Worm (Caenorhabditis elegans) whole organism, L1 larva: ENCODE measurements around the gene tbcb-1.

Experiments
- ama-1 ChIP-seq: fragments of 150-350 bp; optimal IDR thresholded peaks from 2 replicates; lab custom pipeline; 2014
- ets-5 ChIP-seq: fragments of 200-800 bp; sonication (Bioruptor generic); IDR thresholded peaks from 2 replicates; pipeline ENCODE4 v1.3.6; 2022; ENCODE audit warnings: missing genetic modification characterization, missing compliant biosample characterization
- lin-13 ChIP-seq: fragments of 150-350 bp; optimal IDR thresholded peaks from 2 replicates; lab custom pipeline; 2014; ENCODE audit warnings: missing biosample characterization, missing genetic modification reagents, missing genetic modification characterization
- lin-39 ChIP-seq: fragments of 150-350 bp; optimal IDR thresholded peaks from 2 replicates; lab custom pipeline; 2014; ENCODE audit warnings: missing biosample characterization, missing genetic modification reagents, missing genetic modification characterization
- pag-3 ChIP-seq: sonication (generic microtip); optimal IDR thresholded peaks from 2 replicates; lab custom pipeline; 2017; ENCODE audit warnings: missing genetic modification characterization, mild to moderate bottlenecking, missing compliant biosample characterization, antibody characterized with exemption, borderline replicate concordance; ENCODE audit not compliant: insufficient read depth
- ztf-4 ChIP-seq: fragments of 150-350 bp; optimal IDR thresholded peaks from 2 replicates; lab custom pipeline; 2014; ENCODE audit warnings: missing biosample characterization, missing genetic modification characterization

DNA sequence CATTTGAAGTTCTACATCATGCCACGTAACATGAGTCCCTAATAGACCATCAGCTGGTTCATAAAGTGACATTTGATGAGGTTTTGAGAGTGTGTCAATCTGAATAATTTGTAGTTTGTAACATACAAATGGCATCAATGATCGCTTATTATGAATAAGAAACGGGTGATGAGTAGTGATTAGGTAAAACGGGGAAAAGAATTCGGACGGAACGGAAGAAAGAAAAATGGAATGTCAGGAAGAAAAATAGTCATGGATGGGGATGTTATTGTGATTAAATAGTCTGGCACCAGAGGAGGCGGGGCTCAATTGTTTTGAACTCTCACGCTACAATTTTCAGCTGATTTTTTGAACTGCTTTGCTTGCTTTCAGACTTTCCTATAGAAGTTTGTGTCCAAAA lies 42.2 kb downstream of the tbcb-1 start, which contains the start of gene H37A05.2:
- TF ChIP-seq pag-3 (no peak), ama-1 (lab: Kevin White, UChicago) (no peak), ets-5 (GFP tag; lab: Robert Waterston, UW) (no peak), lin-39 (tag; lab: Kevin White, UChicago) (no peak), lin-13 (GFP tag; lab: Kevin White, UChicago) (no peak), ztf-4 (tag; lab: Kevin White, UChicago) (no peak)
